Fruit fly (Drosophila melanogaster) whole organism, embryonic: ENCODE data around the gene Eaat2.

Experiments used
- CG11398 ChIP-seq: fragments of 200-800 bp; sonication (Bioruptor generic); optimal IDR thresholded peaks from 2 replicates; lab custom pipeline; 2016; ENCODE audit warnings: missing biosample characterization, missing genetic modification characterization
- CG14710 ChIP-seq: fragments of 200-800 bp; sonication (Bioruptor generic); optimal IDR thresholded peaks from 3 replicates; lab custom pipeline; 2019; ENCODE audit warnings: missing biosample characterization, mild to moderate bottlenecking, missing genetic modification characterization, moderate library complexity
- CG16779 ChIP-seq: fragments of 200-800 bp; sonication (Bioruptor generic); IDR thresholded peaks from 2 replicates; pipeline ENCODE4 v1.3.6; 2022; ENCODE audit warnings: missing biosample characterization, missing genetic modification characterization
- CG18619 ChIP-seq: fragments of 200-800 bp; sonication (Bioruptor generic); optimal IDR thresholded peaks from 3 replicates; lab custom pipeline; 2017; ENCODE audit warnings: missing biosample characterization, mild to moderate bottlenecking, missing genetic modification characterization
- CG3726 ChIP-seq: fragments of 200-800 bp; sonication (Bioruptor generic); IDR thresholded peaks from 3 replicates; pipeline ENCODE4, ENCODE4 v1.3.6; 2022; ENCODE audit warnings: missing biosample characterization, missing genetic modification characterization
- CG4282 ChIP-seq: fragments of 200-800 bp; sonication (Bioruptor generic); optimal IDR thresholded peaks from 2 replicates; lab custom pipeline; 2016; ENCODE audit warnings: missing biosample characterization, missing genetic modification characterization
- CG4617 ChIP-seq: fragments of 200-800 bp; sonication (Bioruptor generic); optimal IDR thresholded peaks from 3 replicates; lab custom pipeline; 2016; ENCODE audit warnings: missing biosample characterization, missing genetic modification characterization, borderline replicate concordance
- CG5953 ChIP-seq: fragments of 200-800 bp; sonication (Bioruptor generic); IDR thresholded peaks from 2 replicates; pipeline ENCODE4 v1.3.6; 2022; ENCODE audit warnings: missing biosample characterization, missing genetic modification characterization
- CG7357 ChIP-seq: fragments of 200-800 bp; sonication (Bioruptor generic); IDR thresholded peaks from 3 replicates; pipeline ENCODE4 v1.3.6; 2022; ENCODE audit warnings: missing biosample characterization, missing genetic modification characterization
- CG8089 ChIP-seq: fragments of 200-800 bp; sonication (Bioruptor generic); optimal IDR thresholded peaks from 3 replicates; lab custom pipeline; 2016; ENCODE audit warnings: missing biosample characterization, missing genetic modification characterization
- CG9609 ChIP-seq: fragments of 200-800 bp; sonication (Bioruptor generic); optimal IDR thresholded peaks from 3 replicates; lab custom pipeline; 2016; ENCODE audit warnings: missing biosample characterization, missing genetic modification characterization
- CTCF ChIP-seq: fragments of 200-800 bp; sonication (Bioruptor generic); optimal IDR thresholded peaks from 2 replicates; lab custom pipeline; 2017; ENCODE audit warnings: missing biosample characterization, mild to moderate bottlenecking, missing genetic modification characterization, moderate library complexity
- Drgx ChIP-seq: fragments of 200-800 bp; sonication (Bioruptor generic); IDR thresholded peaks from 2 replicates; pipeline ENCODE4 v1.3.6; 2022; ENCODE audit warnings: missing biosample characterization, missing genetic modification characterization
- Eip74EF ChIP-seq, 2 experiments: fragments of 200-800 bp in 1 of 2; fragments of >200 bp in 1 of 2; sonication (Bioruptor generic) in 1 of 2; optimal IDR thresholded peaks; 2 replicates each; lab custom pipeline; 2017 to 2019; ENCODE audit warnings: missing biosample characterization in 2 of 2, missing genetic modification characterization in 2 of 2, mild to moderate bottlenecking in 1 of 2, moderate library complexity in 1 of 2
- Mad ChIP-seq: fragments of 200-800 bp; sonication (Bioruptor generic); optimal IDR thresholded peaks from 2 replicates; lab custom pipeline; 2016; ENCODE audit warnings: missing biosample characterization, missing genetic modification characterization
- Myb ChIP-seq: fragments of 200-800 bp; sonication (Bioruptor generic); optimal IDR thresholded peaks from 2 replicates; lab custom pipeline; 2016; ENCODE audit warnings: missing biosample characterization, missing genetic modification characterization
- ase ChIP-seq: fragments of 200-800 bp; sonication (Bioruptor generic); IDR thresholded peaks from 3 replicates; pipeline ENCODE4 v1.3.6; 2022; ENCODE audit warnings: missing biosample characterization, missing genetic modification characterization
- corto ChIP-seq: fragments of 200-800 bp; sonication (Bioruptor generic); optimal IDR thresholded peaks from 2 replicates; lab custom pipeline; 2016; ENCODE audit warnings: missing biosample characterization, mild to moderate bottlenecking, missing genetic modification characterization, moderate library complexity
- ewg ChIP-seq: fragments of 200-800 bp; sonication (Bioruptor generic); optimal IDR thresholded peaks from 3 replicates; lab custom pipeline; 2017; ENCODE audit warnings: mild to moderate bottlenecking, missing biosample characterization, missing genetic modification reagents, missing genetic modification characterization
- fd102C ChIP-seq: fragments of 200-800 bp; sonication (Bioruptor generic); optimal IDR thresholded peaks from 2 replicates; lab custom pipeline; 2018; ENCODE audit warnings: missing biosample characterization, mild to moderate bottlenecking, missing genetic modification characterization, moderate library complexity
- jigr1 ChIP-seq: fragments of 200-800 bp; sonication (Bioruptor generic); IDR thresholded peaks from 3 replicates; pipeline ENCODE4 v1.3.6; 2022; ENCODE audit warnings: missing biosample characterization, missing genetic modification characterization
- ken ChIP-seq: fragments of 200-800 bp; sonication (Bioruptor generic); IDR thresholded peaks from 3 replicates; pipeline ENCODE4 v1.3.6; 2022; ENCODE audit warnings: missing biosample characterization, missing genetic modification characterization
- lbe ChIP-seq: fragments of 200-800 bp; sonication (Bioruptor generic); optimal IDR thresholded peaks from 2 replicates; lab custom pipeline; 2016; ENCODE audit warnings: missing biosample characterization, mild to moderate bottlenecking, missing genetic modification characterization
- run ChIP-seq: fragments of 200-800 bp; sonication (Bioruptor generic); optimal IDR thresholded peaks from 3 replicates; lab custom pipeline; 2018; ENCODE audit warnings: missing biosample characterization, mild to moderate bottlenecking, missing genetic modification characterization
- scrt ChIP-seq: fragments of 200-800 bp; sonication (Bioruptor generic); optimal IDR thresholded peaks from 2 replicates; lab custom pipeline; 2018; ENCODE audit warnings: missing biosample characterization, mild to moderate bottlenecking, missing genetic modification characterization, moderate library complexity

The Eaat2 gene

DNA sequence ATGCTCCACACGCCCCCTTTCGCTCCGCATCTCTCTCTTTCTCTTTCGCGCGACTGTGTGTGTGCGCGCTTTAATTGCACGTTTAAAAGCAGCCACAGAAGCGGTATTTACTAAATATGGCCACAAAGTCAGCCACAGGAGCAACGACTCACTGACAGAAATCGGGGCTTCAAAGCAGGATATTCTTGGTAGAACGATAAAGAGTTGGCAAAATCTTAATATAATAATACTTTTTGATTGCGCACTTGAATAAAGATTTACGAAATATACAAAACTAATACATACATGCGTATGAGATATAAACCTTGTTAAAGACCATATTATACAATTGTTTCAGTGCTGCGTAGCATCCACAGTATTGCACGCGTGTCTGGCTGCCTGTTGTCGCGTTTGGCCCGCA, 43.4 kb downstream of the Eaat2 start:
- TF ChIP-seq CG11398 = no peak
- no peak for TF ChIP-seq CG4282 (GFP tag; lab: Kevin White, UChicago)
- TF ChIP-seq Drgx (GFP tag; lab: Robert Waterston, UW) = peak; percentile 17; the same call in 1 of the 2 replicates
- no peak for TF ChIP-seq scrt (GFP tag; lab: Kevin White, UChicago)
- TF ChIP-seq corto = peak; percentile 42
- peak; percentile 43 for TF ChIP-seq lbe (GFP tag; lab: Kevin White, UChicago)
- no peak for TF ChIP-seq ken
- TF ChIP-seq CG5953 (GFP tag; lab: Robert Waterston, UW) = 0 out of 2 replicates have a peak, but pooled peaks have one; percentile 14
- no peak for TF ChIP-seq Eip74EF (GFP tag; optimal IDR thresholded peaks at IDR 0.05; lab: Kevin White, UChicago)

dm6 chr2L:698058-698457, 46.1 kb downstream of the Eaat2 start:
- TF ChIP-seq CTCF (GFP tag; lab: Kevin White, UChicago) (no peak), CG7357 (GFP tag; lab: Robert Waterston, UW) (no peak), jigr1 (no peak), CG18619 (GFP tag; lab: Kevin White, UChicago) (no peak), fd102C (no peak), CG16779 (no peak), CG3726 (no peak), ase (GFP tag; lab: Robert Waterston, UW) (no peak), ewg (GFP tag; lab: Kevin White, UChicago) (no peak), Myb (GFP tag; lab: Kevin White, UChicago) (no peak)

dm6 chr2L:697608-698007, 46.6 kb downstream of the Eaat2 start:
- TF ChIP-seq CG4617 (GFP tag; lab: Kevin White, UChicago) = no peak
- no peak for TF ChIP-seq CG14710
- TF ChIP-seq run (tag; lab: Kevin White, UChicago) = no peak

dm6 chr2L:696495-696894, 47.7 kb downstream of the Eaat2 start:
- TF ChIP-seq CG8089 (GFP tag; lab: Kevin White, UChicago) = no peak
- TF ChIP-seq CG9609 (GFP tag; lab: Kevin White, UChicago) = no peak
- TF ChIP-seq Mad (GFP tag; lab: Kevin White, UChicago) = no peak
